Fruit fly (Drosophila melanogaster): ENCODE measurements around the gene CG2663.

The CG2663 gene

DNA sequence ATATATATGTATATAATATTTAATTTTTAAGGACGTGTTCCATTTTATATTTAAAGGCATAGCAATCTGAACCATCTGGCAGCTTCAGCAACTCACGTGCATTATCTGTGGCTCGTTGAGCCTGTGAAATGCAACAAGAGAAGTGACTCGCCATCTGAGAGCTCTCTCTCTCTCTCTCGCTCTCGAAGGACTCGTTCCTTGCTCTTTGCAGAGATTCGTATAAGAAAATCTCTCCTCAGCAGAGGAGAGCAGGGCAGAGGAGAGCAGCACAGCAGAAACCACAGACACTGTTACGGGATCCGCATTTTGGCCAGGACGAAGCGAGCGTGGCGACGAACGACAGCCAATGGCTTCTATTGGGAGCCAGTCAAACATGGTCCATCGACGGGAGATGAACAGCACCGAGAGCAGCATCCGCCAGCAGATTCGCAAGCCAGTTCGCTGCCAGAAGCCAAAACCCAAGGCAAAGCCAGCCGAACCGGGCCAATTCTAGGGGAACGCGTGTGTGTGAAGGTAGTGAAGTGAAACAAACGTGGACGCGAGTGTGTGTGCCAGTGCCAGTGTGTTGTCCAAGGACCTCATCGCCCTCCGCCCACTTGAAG, 10.3 kb upstream of the CG2663 start, which contains the start of gene CG14669:
Gene CG14669 (plus strand): TSS at position 381 of the 602 bp plus-strand sequence.
- no peak for TF ChIP-seq Jra (GFP tag; optimal IDR thresholded peaks at IDR 0.05)
- no peak for TF ChIP-seq Hr83 (GFP tag; optimal IDR thresholded peaks at IDR 0.05; ENCODE audit: poor library complexity, severe bottlenecking)
- no peak for TF ChIP-seq brk (GFP tag; optimal IDR thresholded peaks at IDR 0.05)
- TF ChIP-seq fru (GFP tag; optimal IDR thresholded peaks at IDR 0.05), result no peak
- TF ChIP-seq Vsx2 (GFP tag; optimal IDR thresholded peaks at IDR 0.05; ENCODE audit: partially characterized antibody), result no peak
- no peak for TF ChIP-seq Rel (GFP tag; optimal IDR thresholded peaks at IDR 0.05)
- no peak for TF ChIP-seq Rel (tag; optimal IDR thresholded peaks at IDR 0.05)
- no peak for TF ChIP-seq usp (GFP tag; optimal IDR thresholded peaks at IDR 0.05)
- no peak for TF ChIP-seq pan (optimal IDR thresholded peaks at IDR 0.05)
- TF ChIP-seq sage (GFP tag; optimal IDR thresholded peaks at IDR 0.05), result no peak
- no peak for TF ChIP-seq h (GFP tag; optimal IDR thresholded peaks at IDR 0.05)
- TF ChIP-seq rgr (GFP tag; optimal IDR thresholded peaks at IDR 0.05), result no peak
- TF ChIP-seq Abd-B (GFP tag; optimal IDR thresholded peaks at IDR 0.05), result no peak
- no peak for TF ChIP-seq lola (GFP tag; optimal IDR thresholded peaks at IDR 0.05)

DNA sequence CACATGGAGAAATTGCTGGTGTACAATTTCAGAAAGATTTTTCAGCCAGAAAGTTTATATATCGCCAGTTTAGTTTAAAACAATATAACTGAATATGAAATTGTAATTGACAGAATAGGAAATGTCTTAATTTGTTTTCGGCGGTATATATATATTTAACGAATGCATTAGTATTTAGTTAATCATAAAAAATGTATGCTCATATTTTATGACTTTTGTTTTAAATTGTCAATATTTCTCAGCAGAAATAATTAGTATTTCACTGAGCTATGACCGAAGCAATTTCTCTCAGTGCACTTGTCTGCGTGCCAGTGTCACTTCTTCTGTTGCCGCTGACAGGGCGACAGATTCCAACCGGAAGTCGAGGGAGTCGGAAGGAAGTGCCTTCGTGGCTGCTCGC, 9.1 kb upstream of the CG2663 start:
- TF ChIP-seq psq (GFP tag; optimal IDR thresholded peaks at IDR 0.05) (no peak), sv (GFP tag; optimal IDR thresholded peaks at IDR 0.05) (peak; percentile 21), lola (GFP tag; optimal IDR thresholded peaks at IDR 0.05) (no peak)

- TF ChIP-seq CrebA (GFP tag; optimal IDR thresholded peaks at IDR 0.05; ENCODE audit: borderline replicate concordance) (no peak), pan (optimal IDR thresholded peaks at IDR 0.05) (no peak), sage (GFP tag; optimal IDR thresholded peaks at IDR 0.05) (no peak), psq (GFP tag; optimal IDR thresholded peaks at IDR 0.05) (no peak), woc (GFP tag; optimal IDR thresholded peaks at IDR 0.05) (no peak), OdsH (GFP tag; optimal IDR thresholded peaks at IDR 0.05) (no peak), Sp1 (GFP tag; optimal IDR thresholded peaks at IDR 0.05) (no peak), usp (GFP tag; optimal IDR thresholded peaks at IDR 0.05) (no peak), foxo (GFP tag; optimal IDR thresholded peaks at IDR 0.05) (no peak), br (GFP tag; optimal IDR thresholded peaks at IDR 0.05) (no peak), dsf (GFP tag; optimal IDR thresholded peaks at IDR 0.05; ENCODE audit: borderline replicate concordance) (no peak), h (GFP tag; optimal IDR thresholded peaks at IDR 0.05) (no peak), Myc (optimal IDR thresholded peaks at IDR 0.05) (no peak), HLH106 (tag; optimal IDR thresholded peaks at IDR 0.05) (no peak), CG32264 (GFP tag; optimal IDR thresholded peaks at IDR 0.05) (no peak), CG9705 (GFP tag; optimal IDR thresholded peaks at IDR 0.05) (no peak), N (GFP tag; optimal IDR thresholded peaks at IDR 0.05) (no peak)
These were observed 8.4 kb upstream of the CG2663 start, which contains the start of gene Orco for dm6 chr3R:5412306-5412705. Gene Orco, minus strand, starts transcription at chr3R:5412406.

DNA sequence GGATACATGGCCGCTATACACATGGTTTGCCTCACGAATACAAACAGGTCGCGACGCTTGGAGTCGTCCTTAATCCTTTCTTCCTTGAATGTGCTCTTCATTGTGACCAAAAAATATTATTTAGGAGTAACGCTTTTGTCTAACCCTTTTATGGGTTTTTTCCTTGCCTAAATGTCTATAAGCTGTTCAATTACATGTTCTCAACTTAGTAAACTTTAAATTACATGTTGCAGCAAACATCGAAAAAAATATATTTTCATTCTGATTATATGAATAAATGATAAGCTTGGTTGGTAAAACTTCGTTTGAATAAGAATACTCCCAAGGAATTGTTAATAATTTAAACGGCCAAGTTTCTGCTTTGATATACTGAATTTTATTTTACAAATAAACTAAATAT, 4.8 kb downstream of the CG2663 start, which contains the start of gene Or83a:
Gene Or83a (minus strand): TSS at position 101 of the 400 bp plus-strand sequence.
- TF ChIP-seq Dif (GFP tag; optimal IDR thresholded peaks at IDR 0.05; ENCODE audit: partially characterized antibody), result no peak
- TF ChIP-seq woc (GFP tag; optimal IDR thresholded peaks at IDR 0.05), result no peak
- no peak for TF ChIP-seq h (GFP tag; optimal IDR thresholded peaks at IDR 0.05)
- TF ChIP-seq Sp1 (GFP tag; optimal IDR thresholded peaks at IDR 0.05), result no peak
- TF ChIP-seq Hr83 (GFP tag; optimal IDR thresholded peaks at IDR 0.05; ENCODE audit: poor library complexity, severe bottlenecking), result no peak
- no peak for TF ChIP-seq usp (GFP tag; optimal IDR thresholded peaks at IDR 0.05)
- no peak for TF ChIP-seq Myc (optimal IDR thresholded peaks at IDR 0.05)
- no peak for TF ChIP-seq HLH106 (tag; optimal IDR thresholded peaks at IDR 0.05)
- TF ChIP-seq rgr (GFP tag; optimal IDR thresholded peaks at IDR 0.05), result no peak
- no peak for TF ChIP-seq foxo (GFP tag; optimal IDR thresholded peaks at IDR 0.05)

DNA sequence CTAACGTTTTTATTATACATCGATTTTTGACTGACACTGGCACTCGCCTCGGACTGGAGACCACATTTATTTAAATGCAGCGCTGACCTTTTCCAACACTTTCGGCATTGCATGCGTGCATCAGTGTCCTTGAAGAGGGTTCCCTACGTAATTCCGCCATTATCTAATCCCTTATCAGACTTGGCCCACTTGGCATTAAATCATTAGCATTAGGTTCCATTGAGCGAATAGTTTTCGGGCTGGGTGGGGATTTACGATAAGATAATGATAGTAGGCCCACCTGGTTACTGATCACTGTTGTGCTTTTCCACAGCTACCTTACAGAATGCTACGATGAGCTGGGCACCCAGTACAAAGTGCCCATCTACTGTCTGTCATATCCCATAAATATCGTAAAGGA, 8.7 kb downstream of the CG2663 start:
- no peak for TF ChIP-seq Abd-B (GFP tag; optimal IDR thresholded peaks at IDR 0.05)
- no peak for TF ChIP-seq Hr83 (GFP tag; optimal IDR thresholded peaks at IDR 0.05; ENCODE audit: poor library complexity, severe bottlenecking)
- no peak for TF ChIP-seq Hnf4 (GFP tag; optimal IDR thresholded peaks at IDR 0.05)
- no peak for TF ChIP-seq Rel (GFP tag; optimal IDR thresholded peaks at IDR 0.05)
- no peak for TF ChIP-seq Rel (tag; optimal IDR thresholded peaks at IDR 0.05)
- no peak for TF ChIP-seq lola (GFP tag; optimal IDR thresholded peaks at IDR 0.05)
- no peak for TF ChIP-seq CG9705 (GFP tag; optimal IDR thresholded peaks at IDR 0.05)
- TF ChIP-seq Hr78 (GFP tag; optimal IDR thresholded peaks at IDR 0.05), result no peak
- TF ChIP-seq rgr (GFP tag; optimal IDR thresholded peaks at IDR 0.05), result no peak
- no peak for TF ChIP-seq dmrt93B (GFP tag; optimal IDR thresholded peaks at IDR 0.05)
- no peak for TF ChIP-seq dsf (GFP tag; optimal IDR thresholded peaks at IDR 0.05; ENCODE audit: borderline replicate concordance)
- TF ChIP-seq Sp1 (GFP tag; optimal IDR thresholded peaks at IDR 0.05), result no peak
